Fruit fly (Drosophila melanogaster): ENCODE measurements around the gene Mtpalpha.

- TF ChIP-seq Myc (optimal IDR thresholded peaks at IDR 0.05) = no peak
- no peak for TF ChIP-seq h (GFP tag; optimal IDR thresholded peaks at IDR 0.05)
- no peak for TF ChIP-seq Dif (GFP tag; optimal IDR thresholded peaks at IDR 0.05; ENCODE audit: partially characterized antibody)
- no peak for TF ChIP-seq psq (GFP tag; optimal IDR thresholded peaks at IDR 0.05)
- TF ChIP-seq Mio (GFP tag; optimal IDR thresholded peaks at IDR 0.05) = no peak
- no peak for TF ChIP-seq usp (GFP tag; optimal IDR thresholded peaks at IDR 0.05)
- no peak for TF ChIP-seq fru (GFP tag; optimal IDR thresholded peaks at IDR 0.05)
- TF ChIP-seq lola (GFP tag; optimal IDR thresholded peaks at IDR 0.05) = no peak
- no peak for TF ChIP-seq Abd-B (GFP tag; optimal IDR thresholded peaks at IDR 0.05)
- TF ChIP-seq HLH106 (tag; optimal IDR thresholded peaks at IDR 0.05) = no peak
- TF ChIP-seq dsf (GFP tag; optimal IDR thresholded peaks at IDR 0.05; ENCODE audit: borderline replicate concordance) = no peak
- TF ChIP-seq Dfd (GFP tag; optimal IDR thresholded peaks at IDR 0.05) = no peak
- TF ChIP-seq br (GFP tag; optimal IDR thresholded peaks at IDR 0.05) = no peak
- TF ChIP-seq CG9705 (GFP tag; optimal IDR thresholded peaks at IDR 0.05) = no peak
These were observed 16.5 kb downstream of the Mtpalpha start for dm6 chr2L:9560045-9560587.
